Worm (Caenorhabditis elegans) whole organism, young adult: Measurements from ENCODE around the gene Y56A3A.2.

Source experiments
- B0019.2 ChIP-seq: fragments of 200-800 bp; sonication (Bioruptor generic); conservative IDR thresholded peaks from 2 replicates; pipeline ENCODE4 v1.3.6; 2022; ENCODE audit warnings: missing genetic modification reagents, missing genetic modification characterization, missing compliant biosample characterization
- B0035.1 ChIP-seq: sonication (generic microtip); optimal IDR thresholded peaks from 2 replicates; lab custom pipeline; 2016; ENCODE audit warnings: missing genetic modification characterization, mild to moderate bottlenecking, missing compliant biosample characterization, missing genotype, missing genetic modification reagents
- B0261.1 ChIP-seq: sonication (generic microtip); optimal IDR thresholded peaks from 2 replicates; lab custom pipeline; 2016; ENCODE audit warnings: mild to moderate bottlenecking, missing genetic modification characterization, moderate library complexity, missing compliant biosample characterization
- B0336.3 ChIP-seq: fragments of 200-800 bp; sonication (Bioruptor generic); IDR thresholded peaks from 2 replicates; pipeline ENCODE4 v1.3.6; 2022; ENCODE audit warnings: missing genetic modification characterization, missing compliant biosample characterization
- C06A6.2 ChIP-seq: fragments of 200-800 bp; sonication (Bioruptor generic); conservative IDR thresholded peaks from 2 replicates; pipeline ENCODE4 v1.3.6; 2022; ENCODE audit warnings: missing genetic modification characterization, missing compliant biosample characterization
- C17E4.6 ChIP-seq: fragments of 200-800 bp; sonication (Bioruptor generic); IDR thresholded peaks from 2 replicates; pipeline ENCODE4 v1.3.6; 2022; ENCODE audit warnings: missing genetic modification reagents, missing genetic modification characterization, missing compliant biosample characterization
- F10E7.11 ChIP-seq: sonication (generic microtip); optimal IDR thresholded peaks from 2 replicates; lab custom pipeline; 2017; ENCODE audit warnings: mild to moderate bottlenecking, missing genetic modification characterization, moderate library complexity, missing compliant biosample characterization
- F49E8.2 ChIP-seq: sonication (generic microtip); optimal IDR thresholded peaks from 3 replicates; lab custom pipeline; 2017; ENCODE audit warnings: missing genetic modification characterization, mild to moderate bottlenecking, missing compliant biosample characterization, antibody characterized with exemption, moderate library complexity; ENCODE audit not compliant: insufficient read depth
- F52B5.7 ChIP-seq: sonication (generic microtip); optimal IDR thresholded peaks from 2 replicates; lab custom pipeline; 2016; ENCODE audit warnings: mild to moderate bottlenecking, missing genetic modification characterization, missing compliant biosample characterization
- F55B11.4 ChIP-seq: sonication (generic microtip); optimal IDR thresholded peaks from 2 replicates; lab custom pipeline; 2016; ENCODE audit warnings: missing compliant biosample characterization, missing genetic modification characterization, borderline replicate concordance; ENCODE audit not compliant: insufficient read depth
- F57A8.1 ChIP-seq: fragments of 200-800 bp; sonication (Bioruptor generic); optimal IDR thresholded peaks from 2 replicates; lab custom pipeline; 2018; ENCODE audit warnings: mild to moderate bottlenecking, missing genetic modification characterization, moderate library complexity, missing compliant biosample characterization
- K11D2.4 ChIP-seq: fragments of 200-800 bp; sonication (Bioruptor generic); IDR thresholded peaks from 2 replicates; pipeline ENCODE4 v1.3.6; 2022; ENCODE audit warnings: missing genetic modification reagents, missing genetic modification characterization, missing compliant biosample characterization
- T07F8.4 ChIP-seq: sonication (generic microtip); optimal IDR thresholded peaks from 2 replicates; lab custom pipeline; 2016; ENCODE audit warnings: mild to moderate bottlenecking, missing genetic modification characterization, moderate library complexity, missing compliant biosample characterization
- T26A5.8 ChIP-seq: sonication (generic microtip); optimal IDR thresholded peaks from 2 replicates; lab custom pipeline; 2016; ENCODE audit warnings: missing genetic modification characterization, missing compliant biosample characterization
- Y56A3A.18 ChIP-seq: fragments of 200-800 bp; sonication (Bioruptor generic); IDR thresholded peaks from 2 replicates; pipeline ENCODE4 v1.3.6; 2022; ENCODE audit warnings: missing genetic modification reagents, missing genetic modification characterization, missing compliant biosample characterization
- Y95B8A.8 ChIP-seq: fragments of 200-800 bp; sonication (Bioruptor generic); IDR thresholded peaks from 2 replicates; pipeline ENCODE4 v1.3.6; 2022; ENCODE audit warnings: missing genetic modification reagents, missing genetic modification characterization, missing compliant biosample characterization
- akir-1 ChIP-seq: fragments of 200-800 bp; sonication (Bioruptor generic); optimal IDR thresholded peaks from 2 replicates; lab custom pipeline; 2018; ENCODE audit warnings: mild to moderate bottlenecking, missing genetic modification characterization, moderate library complexity, missing compliant biosample characterization
- aptf-3 ChIP-seq: fragments of 200-800 bp; sonication (Bioruptor generic); IDR thresholded peaks from 2 replicates; pipeline ENCODE4 v1.3.6; 2022; ENCODE audit warnings: missing genetic modification characterization, missing compliant biosample characterization
- attf-5 ChIP-seq: fragments of 200-800 bp; sonication (Bioruptor generic); optimal IDR thresholded peaks from 2 replicates; lab custom pipeline; 2018; ENCODE audit warnings: mild to moderate bottlenecking, missing genetic modification characterization, missing compliant biosample characterization
- attf-6 ChIP-seq: fragments of 200-800 bp; sonication (Bioruptor generic); IDR thresholded peaks from 2 replicates; pipeline ENCODE4 v1.3.6; 2022; ENCODE audit warnings: missing genetic modification reagents, missing genetic modification characterization, missing compliant biosample characterization
- bed-2 ChIP-seq: fragments of 200-800 bp; sonication (Bioruptor generic); IDR thresholded peaks from 2 replicates; pipeline ENCODE4 v1.3.6; 2022; ENCODE audit warnings: missing genetic modification reagents, missing genetic modification characterization, missing compliant biosample characterization
- cebp-1 ChIP-seq, 2 experiments: fragments of 200-800 bp in 1 of 2; sonication (Bioruptor generic) in 1 of 2; sonication (generic microtip) in 1 of 2; IDR thresholded peaks in 1 of 2; optimal IDR thresholded peaks in 1 of 2; 2 replicates each; pipeline versions ENCODE4 v1.3.6 to Lab custom; 2017 to 2022; ENCODE audit warnings: missing compliant biosample characterization in 2 of 2, missing genetic modification characterization in 2 of 2, mild to moderate bottlenecking in 1 of 2, missing genetic modification reagents in 1 of 2, moderate library complexity in 1 of 2
- cebp-2 ChIP-seq: fragments of 200-800 bp; sonication (Bioruptor generic); IDR thresholded peaks from 2 replicates; pipeline ENCODE4 v1.3.6; 2022; ENCODE audit warnings: missing genetic modification characterization, missing compliant biosample characterization
- ceh-40 ChIP-seq: fragments of 200-800 bp; sonication (Bioruptor generic); IDR thresholded peaks from 2 replicates; pipeline ENCODE4 v1.3.6; 2022; ENCODE audit warnings: missing genetic modification characterization, missing compliant biosample characterization
- ceh-58 ChIP-seq: fragments of 200-800 bp; sonication (Bioruptor generic); IDR thresholded peaks from 2 replicates; pipeline ENCODE4 v1.3.6; 2022; ENCODE audit warnings: missing genetic modification characterization, missing compliant biosample characterization
- chd-7 ChIP-seq: sonication (generic microtip); optimal IDR thresholded peaks from 2 replicates; lab custom pipeline; 2016; ENCODE audit warnings: mild to moderate bottlenecking, missing genetic modification characterization, moderate library complexity, missing compliant biosample characterization
- dox-1 ChIP-seq: fragments of 200-800 bp; sonication (Bioruptor generic); IDR thresholded peaks from 2 replicates; pipeline ENCODE4 v1.3.6; 2022; ENCODE audit warnings: missing genetic modification reagents, missing genetic modification characterization, missing compliant biosample characterization
- fkh-3 ChIP-seq: sonication (generic microtip); optimal IDR thresholded peaks from 2 replicates; lab custom pipeline; 2016; ENCODE audit warnings: mild to moderate bottlenecking, missing genetic modification characterization, missing compliant biosample characterization
- let-526 ChIP-seq: fragments of 200-800 bp; sonication (Bioruptor generic); IDR thresholded peaks from 2 replicates; pipeline ENCODE4 v1.3.6; 2022; ENCODE audit warnings: missing genetic modification reagents, missing genetic modification characterization, missing compliant biosample characterization
- let-607 ChIP-seq, 2 experiments: fragments of 200-800 bp in 1 of 2; sonication (Bioruptor generic) in 1 of 2; sonication (generic microtip) in 1 of 2; optimal IDR thresholded peaks; 2 replicates each; lab custom pipeline; 2016 to 2018; ENCODE audit warnings: mild to moderate bottlenecking in 2 of 2, missing compliant biosample characterization in 2 of 2, missing genetic modification characterization in 2 of 2, moderate library complexity in 2 of 2, missing genotype in 1 of 2
- lin-40 ChIP-seq: sonication (generic microtip); optimal IDR thresholded peaks from 2 replicates; lab custom pipeline; 2016; ENCODE audit warnings: missing genetic modification characterization, mild to moderate bottlenecking, missing compliant biosample characterization, missing genotype, missing genetic modification reagents
- lsy-27 ChIP-seq: sonication (generic microtip); optimal IDR thresholded peaks from 2 replicates; lab custom pipeline; 2017; ENCODE audit warnings: missing genetic modification characterization, mild to moderate bottlenecking, missing compliant biosample characterization, antibody characterized with exemption, missing genotype, borderline replicate concordance; ENCODE audit not compliant: insufficient read depth
- mes-4 ChIP-seq: sonication (generic microtip); optimal IDR thresholded peaks from 2 replicates; lab custom pipeline; 2016; ENCODE audit warnings: missing genotype, missing genetic modification characterization, missing compliant biosample characterization
- nfya-1 ChIP-seq: sonication (generic microtip); optimal IDR thresholded peaks from 2 replicates; lab custom pipeline; 2017; ENCODE audit warnings: antibody characterized with exemption, missing compliant biosample characterization, missing genetic modification characterization, borderline replicate concordance; ENCODE audit not compliant: insufficient read depth
- nhr-120 ChIP-seq: fragments of 200-800 bp; sonication (Bioruptor generic); IDR thresholded peaks from 2 replicates; pipeline ENCODE4 v1.3.6; 2022; ENCODE audit warnings: missing genetic modification characterization, missing compliant biosample characterization
- nhr-27 ChIP-seq: fragments of 200-800 bp; sonication (Bioruptor generic); optimal IDR thresholded peaks from 2 replicates; lab custom pipeline; 2018; ENCODE audit warnings: mild to moderate bottlenecking, missing genetic modification characterization, moderate library complexity, missing compliant biosample characterization
- nhr-80 ChIP-seq: sonication (generic microtip); optimal IDR thresholded peaks from 2 replicates; lab custom pipeline; 2016; ENCODE audit warnings: missing genetic modification characterization, missing compliant biosample characterization
- rec-8 ChIP-seq, 2 experiments: sonication (generic microtip); optimal IDR thresholded peaks; 2 replicates each; lab custom pipeline; 2016; ENCODE audit warnings: mild to moderate bottlenecking in 2 of 2, missing genetic modification characterization in 2 of 2, missing genetic modification reagents in 2 of 2, missing genotype in 2 of 2, missing biosample characterization in 1 of 2, missing compliant biosample characterization in 1 of 2, moderate library complexity in 1 of 2
- repo-1 ChIP-seq: sonication (generic microtip); optimal IDR thresholded peaks from 2 replicates; lab custom pipeline; 2017; ENCODE audit warnings: mild to moderate bottlenecking, missing genetic modification characterization, missing compliant biosample characterization
- sdz-38 ChIP-seq: sonication (generic microtip); optimal IDR thresholded peaks from 2 replicates; lab custom pipeline; 2016; ENCODE audit warnings: missing genotype, missing genetic modification characterization, missing compliant biosample characterization
- sptf-2 ChIP-seq: fragments of 200-800 bp; sonication (Bioruptor generic); optimal IDR thresholded peaks from 2 replicates; lab custom pipeline; 2018; ENCODE audit warnings: mild to moderate bottlenecking, missing genetic modification characterization, missing compliant biosample characterization
- tbp1 ChIP-seq: fragments of 200-800 bp; sonication (Bioruptor generic); optimal IDR thresholded peaks from 2 replicates; lab custom pipeline; 2018; ENCODE audit warnings: mild to moderate bottlenecking, missing genetic modification characterization, missing compliant biosample characterization
- tlf-1 ChIP-seq: fragments of 200-800 bp; sonication (Bioruptor generic); optimal IDR thresholded peaks from 2 replicates; lab custom pipeline; 2018; ENCODE audit warnings: mild to moderate bottlenecking, missing genetic modification characterization, missing compliant biosample characterization
- xnd-1 ChIP-seq: sonication (generic microtip); optimal IDR thresholded peaks from 2 replicates; lab custom pipeline; 2016; ENCODE audit warnings: missing genotype, missing genetic modification reagents, missing genetic modification characterization, missing compliant biosample characterization
- ztf-22 ChIP-seq: fragments of 200-800 bp; sonication (Bioruptor generic); optimal IDR thresholded peaks from 2 replicates; lab custom pipeline; 2018; ENCODE audit warnings: mild to moderate bottlenecking, missing genetic modification characterization, moderate library complexity, missing compliant biosample characterization
- ztf-25 ChIP-seq: fragments of 200-800 bp; sonication (Bioruptor generic); IDR thresholded peaks from 2 replicates; pipeline ENCODE4 v1.3.6; 2022; ENCODE audit warnings: missing genetic modification reagents, missing genetic modification characterization, missing compliant biosample characterization
- ztf-26 ChIP-seq: sonication (generic microtip); optimal IDR thresholded peaks from 2 replicates; lab custom pipeline; 2017; ENCODE audit warnings: missing genetic modification characterization, missing compliant biosample characterization
- ztf-3 ChIP-seq: fragments of 200-800 bp; sonication (Bioruptor generic); optimal IDR thresholded peaks from 2 replicates; lab custom pipeline; 2018; ENCODE audit warnings: mild to moderate bottlenecking, missing genetic modification characterization, missing compliant biosample characterization

Gene Y56A3A.2

ce11 chrIII:11823260-11823659 lies 38.8 kb downstream of the Y56A3A.2 start, which contains the start of gene C18D11.3 (continued):
- no peak for TF ChIP-seq cebp-2
- TF ChIP-seq attf-6 (GFP tag; lab: Robert Waterston, UW): no peak
- no peak for TF ChIP-seq chd-7 (tag; lab: Kevin White, UChicago)
- peak; percentile 93 for TF ChIP-seq dox-1 (GFP tag; lab: Robert Waterston, UW)
- TF ChIP-seq T26A5.8 (tag; lab: Kevin White, UChicago): no peak
- TF ChIP-seq nhr-120: no peak
- TF ChIP-seq ceh-58 (GFP tag; lab: Robert Waterston, UW): no peak
- no peak for TF ChIP-seq nhr-27 (tag; lab: Kevin White, UChicago)
- TF ChIP-seq tbp1 (GFP tag; lab: Kevin White, UChicago): peak; percentile 66
- TF ChIP-seq let-526 (GFP tag; lab: Robert Waterston, UW): peak; percentile 63; the same call in 1 of the 2 replicates
- TF ChIP-seq akir-1 (GFP tag; lab: Kevin White, UChicago): no peak
- peak; percentile 36 for TF ChIP-seq ztf-22
- no peak for TF ChIP-seq bed-2 (GFP tag; lab: Robert Waterston, UW)
- TF ChIP-seq Y95B8A.8: no peak
- TF ChIP-seq fkh-3 (tag; lab: Kevin White, UChicago): no peak
- TF ChIP-seq sptf-2: no peak
- TF ChIP-seq F49E8.2: no peak
- no peak for TF ChIP-seq lsy-27
- TF ChIP-seq T07F8.4: no peak
- no peak for TF ChIP-seq aptf-3 (GFP tag; lab: Robert Waterston, UW)
- peak; percentile 94 for TF ChIP-seq attf-5 (GFP tag; lab: Kevin White, UChicago)
- 0 out of 2 replicates have a peak, but pooled peaks have one; percentile 46 for TF ChIP-seq B0019.2
- no peak for TF ChIP-seq C17E4.6 (GFP tag; lab: Robert Waterston, UW)
- no peak for TF ChIP-seq ztf-3
- no peak for TF ChIP-seq ztf-25 (GFP tag; lab: Robert Waterston, UW)
- peak in 1 of 2 experiments; percentile 30 for TF ChIP-seq let-607 (tag; optimal IDR thresholded peaks at IDR 0.05; lab: Kevin White, UChicago)
- peak; percentile 72 for TF ChIP-seq lin-40 (tag; lab: Kevin White, UChicago)
- TF ChIP-seq nhr-80 (tag; lab: Kevin White, UChicago): peak; percentile 75
- no peak for TF ChIP-seq F57A8.1 (GFP tag; lab: Kevin White, UChicago)
- no peak for TF ChIP-seq sdz-38 (tag; lab: Kevin White, UChicago)
- TF ChIP-seq rec-8 (tag; optimal IDR thresholded peaks at IDR 0.05; lab: Kevin White, UChicago): no peak
- TF ChIP-seq Y56A3A.18 (GFP tag; lab: Robert Waterston, UW): no peak
- peak; percentile 58 for TF ChIP-seq tlf-1 (GFP tag; lab: Kevin White, UChicago)
- 0 out of 2 replicates have a peak, but pooled peaks have one; percentile 56 for TF ChIP-seq K11D2.4
- no peak for TF ChIP-seq repo-1 (tag; lab: Kevin White, UChicago)
- no peak for TF ChIP-seq mes-4 (tag; lab: Kevin White, UChicago)
- TF ChIP-seq xnd-1 (tag; lab: Kevin White, UChicago): no peak
- no peak for TF ChIP-seq F55B11.4 (tag; lab: Kevin White, UChicago)
- TF ChIP-seq B0035.1 (tag; lab: Kevin White, UChicago): no peak
- TF ChIP-seq F52B5.7 (tag; lab: Kevin White, UChicago): no peak
- TF ChIP-seq C06A6.2 (GFP tag; lab: Robert Waterston, UW): peak; percentile 39; the same call in 1 of the 2 replicates
- peak; percentile 79 for TF ChIP-seq B0336.3
- no peak for TF ChIP-seq nfya-1 (tag; lab: Kevin White, UChicago)
- no peak for TF ChIP-seq ceh-40
- no peak for TF ChIP-seq F10E7.11
- no peak for TF ChIP-seq ztf-26 (tag; lab: Kevin White, UChicago)
- TF ChIP-seq cebp-1 (GFP tag; IDR thresholded peaks at IDR 0.05; lab: Robert Waterston, UW): 0 out of 2 replicates have a peak, but pooled peaks have one; percentile 42
- TF ChIP-seq cebp-1 (tag; optimal IDR thresholded peaks at IDR 0.05; lab: Kevin White, UChicago): peak; percentile 81
- no peak for TF ChIP-seq B0261.1
